Worm (Caenorhabditis elegans) whole organism, late embryonic: ENCODE results near the gene M01B2.12.

Experiments
- C38D4.7 ChIP-seq: fragments of 200-800 bp; sonication (Bioruptor generic); optimal IDR thresholded peaks from 2 replicates; lab custom pipeline; 2018; ENCODE audit warnings: mild to moderate bottlenecking, missing genetic modification characterization, moderate library complexity, missing compliant biosample characterization
- Y22D7AL.16 ChIP-seq: sonication (generic microtip); optimal IDR thresholded peaks from 2 replicates; lab custom pipeline; 2016; ENCODE audit warnings: missing genetic modification characterization, missing compliant biosample characterization
- ahr-1 ChIP-seq: sonication (generic microtip); optimal IDR thresholded peaks from 2 replicates; lab custom pipeline; 2016; ENCODE audit warnings: missing genetic modification characterization, missing compliant biosample characterization
- ceh-22 ChIP-seq: sonication (generic microtip); optimal IDR thresholded peaks from 2 replicates; lab custom pipeline; 2017; ENCODE audit warnings: missing biosample characterization, missing genetic modification characterization
- ceh-30 ChIP-seq: fragments of 150-350 bp; optimal IDR thresholded peaks from 2 replicates; lab custom pipeline; 2014; ENCODE audit warnings: missing biosample characterization, missing genetic modification characterization
- ceh-31 ChIP-seq: sonication (generic microtip); optimal IDR thresholded peaks from 2 replicates; lab custom pipeline; 2016; ENCODE audit warnings: missing genetic modification characterization, missing compliant biosample characterization
- ceh-45 ChIP-seq: fragments of 200-800 bp; sonication (Bioruptor generic); IDR thresholded peaks from 2 replicates; pipeline ENCODE4 v1.3.6; 2022; ENCODE audit warnings: missing genetic modification reagents, missing genetic modification characterization, missing compliant biosample characterization
- ceh-9 ChIP-seq: sonication (generic microtip); optimal IDR thresholded peaks from 2 replicates; lab custom pipeline; 2016; ENCODE audit warnings: mild to moderate bottlenecking, missing genetic modification characterization, inconsistent platforms, missing compliant biosample characterization
- che-1 ChIP-seq: sonication (generic microtip); optimal IDR thresholded peaks from 2 replicates; lab custom pipeline; 2016; ENCODE audit warnings: mild to moderate bottlenecking, missing genetic modification characterization, missing compliant biosample characterization
- dve-1 ChIP-seq: sonication (generic microtip); optimal IDR thresholded peaks from 2 replicates; lab custom pipeline; 2017; ENCODE audit warnings: antibody characterized with exemption, mild to moderate bottlenecking, missing genetic modification characterization, missing compliant biosample characterization
- elt-2 ChIP-seq: sonication (generic microtip); optimal IDR thresholded peaks from 2 replicates; lab custom pipeline; 2016; ENCODE audit warnings: missing genetic modification reagents, missing genetic modification characterization, missing compliant biosample characterization
- ets-4 ChIP-seq: sonication (generic microtip); optimal IDR thresholded peaks from 2 replicates; lab custom pipeline; 2016; ENCODE audit warnings: missing genetic modification characterization, missing compliant biosample characterization
- fkh-10 ChIP-seq: fragments of 150-350 bp; optimal IDR thresholded peaks from 2 replicates; lab custom pipeline; 2014; ENCODE audit warnings: missing biosample characterization, missing genetic modification reagents, missing genetic modification characterization
- fkh-6 ChIP-seq: sonication (generic microtip); optimal IDR thresholded peaks from 2 replicates; lab custom pipeline; 2016; ENCODE audit warnings: missing genetic modification characterization, missing compliant biosample characterization
- gmeb-2 ChIP-seq: sonication (generic microtip); optimal IDR thresholded peaks from 2 replicates; lab custom pipeline; 2016; ENCODE audit warnings: missing genetic modification characterization, inconsistent platforms, missing compliant biosample characterization
- hlh-13 ChIP-seq: fragments of 200-800 bp; sonication (Bioruptor generic); optimal IDR thresholded peaks from 2 replicates; lab custom pipeline; 2018; ENCODE audit warnings: mild to moderate bottlenecking, missing genetic modification characterization, missing compliant biosample characterization
- hlh-15 ChIP-seq: sonication (generic microtip); optimal IDR thresholded peaks from 2 replicates; lab custom pipeline; 2016; ENCODE audit warnings: missing genetic modification characterization, missing compliant biosample characterization
- hlh-8 ChIP-seq: sonication (generic microtip); optimal IDR thresholded peaks from 2 replicates; lab custom pipeline; 2016; ENCODE audit warnings: missing genotype, missing genetic modification characterization, missing compliant biosample characterization
- nhr-11 ChIP-seq: fragments of 150-350 bp; optimal IDR thresholded peaks from 2 replicates; lab custom pipeline; 2014; ENCODE audit warnings: missing biosample characterization, missing genetic modification characterization
- npax-4 ChIP-seq: sonication (generic microtip); optimal IDR thresholded peaks from 2 replicates; lab custom pipeline; 2016; ENCODE audit warnings: missing genetic modification characterization, missing compliant biosample characterization
- pag-3 ChIP-seq: sonication (generic microtip); optimal IDR thresholded peaks from 2 replicates; lab custom pipeline; 2016; ENCODE audit warnings: missing compliant biosample characterization, missing genetic modification characterization, borderline replicate concordance
- pat-9 ChIP-seq: fragments of 200-800 bp; sonication (Bioruptor generic); optimal IDR thresholded peaks from 2 replicates; lab custom pipeline; 2018; ENCODE audit warnings: mild to moderate bottlenecking, missing genetic modification characterization, moderate library complexity, missing compliant biosample characterization
- pax-1 ChIP-seq: fragments of 150-350 bp; optimal IDR thresholded peaks from 2 replicates; lab custom pipeline; 2014; ENCODE audit warnings: missing biosample characterization, missing genetic modification characterization
- pha-4 ChIP-seq: fragments of 150-350 bp; optimal IDR thresholded peaks from 2 replicates; lab custom pipeline; 2018; ENCODE audit warnings: missing biosample characterization, missing genetic modification reagents, missing genetic modification characterization
- pqm-1 ChIP-seq: sonication (generic microtip); optimal IDR thresholded peaks from 2 replicates; lab custom pipeline; 2016; ENCODE audit warnings: missing genetic modification characterization, missing compliant biosample characterization
- ref-2 ChIP-seq: sonication (generic microtip); optimal IDR thresholded peaks from 2 replicates; lab custom pipeline; 2016; ENCODE audit warnings: missing genetic modification characterization, missing compliant biosample characterization
- sox-2 ChIP-seq: fragments of 200-800 bp; sonication (Bioruptor generic); IDR thresholded peaks from 2 replicates; pipeline ENCODE4 v1.3.6; 2022; ENCODE audit warnings: missing genetic modification reagents, missing genetic modification characterization, missing compliant biosample characterization
- sox-4 ChIP-seq: sonication (generic microtip); optimal IDR thresholded peaks from 2 replicates; lab custom pipeline; 2017; ENCODE audit warnings: mild to moderate bottlenecking, missing genetic modification characterization, inconsistent platforms, missing compliant biosample characterization
- tbx-7 ChIP-seq: sonication (generic microtip); optimal IDR thresholded peaks from 2 replicates; lab custom pipeline; 2016; ENCODE audit warnings: missing genotype, missing genetic modification characterization, missing compliant biosample characterization
- unc-55 ChIP-seq: sonication (generic microtip); optimal IDR thresholded peaks from 2 replicates; lab custom pipeline; 2017; ENCODE audit warnings: missing biosample characterization, missing genetic modification reagents, missing genetic modification characterization
- zip-5 ChIP-seq: sonication (generic microtip); optimal IDR thresholded peaks from 2 replicates; lab custom pipeline; 2016; ENCODE audit warnings: missing genetic modification characterization, missing compliant biosample characterization

Gene M01B2.12

ce11 chrV:15298597-15298996 is 34.6 kb upstream of the M01B2.12 start, which contains the start of gene cpr-3:
cpr-3 (minus strand) TSS chrV:15298700.
- TF ChIP-seq fkh-6 (no peak), elt-2 (tag; lab: Kevin White, UChicago) (peak; percentile 66), tbx-7 (tag; lab: Kevin White, UChicago) (no peak)

ce11 chrV:15293865-15294264 is 29.8 kb upstream of the M01B2.12 start, which contains the start of gene str-96:
str-96 (minus strand) TSS chrV:15293965.
- no peak for TF ChIP-seq ceh-45 (GFP tag; lab: Robert Waterston, UW)
- no peak for TF ChIP-seq dve-1 (tag; lab: Kevin White, UChicago)
- no peak for TF ChIP-seq sox-4 (tag; lab: Kevin White, UChicago)
- TF ChIP-seq sox-2: no peak
- no peak for TF ChIP-seq pat-9 (tag; lab: Kevin White, UChicago)
- no peak for TF ChIP-seq fkh-10 (GFP tag; lab: Kevin White, UChicago)
- no peak for TF ChIP-seq gmeb-2

ce11 chrV:15290995-15291394 is 27.0 kb upstream of the M01B2.12 start, which contains the start of gene cyp-34A2:
cyp-34A2 (minus strand) TSS chrV:15291095.
- no peak for TF ChIP-seq gmeb-2
- TF ChIP-seq Y22D7AL.16: no peak
- TF ChIP-seq fkh-6: no peak

ce11 chrV:15287856-15288255 is 23.8 kb upstream of the M01B2.12 start, which contains the start of gene cyp-34A1:
cyp-34A1 (minus strand) TSS chrV:15287956.
- TF ChIP-seq pha-4 (tag; lab: Kevin White, UChicago): no peak
- no peak for TF ChIP-seq C38D4.7 (GFP tag; lab: Kevin White, UChicago)
- TF ChIP-seq zip-5 (tag; lab: Kevin White, UChicago): no peak
- no peak for TF ChIP-seq npax-4 (tag; lab: Kevin White, UChicago)
- TF ChIP-seq pax-1 (tag; lab: Kevin White, UChicago): no peak
- no peak for TF ChIP-seq ahr-1
- TF ChIP-seq pag-3: no peak
- TF ChIP-seq pqm-1 (tag; lab: Kevin White, UChicago): no peak
- no peak for TF ChIP-seq hlh-13 (GFP tag; lab: Kevin White, UChicago)
- TF ChIP-seq ceh-9 (tag; lab: Kevin White, UChicago): no peak
- TF ChIP-seq ets-4 (tag; lab: Kevin White, UChicago): no peak
- TF ChIP-seq ref-2 (tag; lab: Kevin White, UChicago): no peak
- TF ChIP-seq ceh-31: no peak
- TF ChIP-seq ceh-30 (tag; lab: Kevin White, UChicago): no peak
- TF ChIP-seq Y22D7AL.16: no peak
- TF ChIP-seq nhr-11 (tag; lab: Kevin White, UChicago): no peak

ce11 chrV:15285984-15286383 is 22.0 kb upstream of the M01B2.12 start:
- no peak for TF ChIP-seq hlh-8
- TF ChIP-seq elt-2 (tag; lab: Kevin White, UChicago): peak; percentile 57

ce11 chrV:15281279-15281949 is 17.4 kb upstream of the M01B2.12 start, which contains the start of the genes srw-19 and srx-51:
srw-19 (minus strand) TSS chrV:15281379.
srx-51 (plus strand) TSS chrV:15281899.
- TF ChIP-seq ref-2 (tag; lab: Kevin White, UChicago) (no peak), pax-1 (tag; lab: Kevin White, UChicago) (no peak), C38D4.7 (GFP tag; lab: Kevin White, UChicago) (no peak), ceh-22 (tag; lab: Kevin White, UChicago) (no peak), che-1 (tag; lab: Kevin White, UChicago) (no peak), unc-55 (GFP tag; lab: Kevin White, UChicago) (no peak), hlh-15 (no peak), sox-4 (tag; lab: Kevin White, UChicago) (no peak)
